ENCODE assay signal across 1 worm cellular context in genomic region chrV:1447724-1448123, ce11.
A peak's percentile ranks its signal among the peaks of the same experiment; 100 is the strongest.
TF ChIP-seq lines count a peak whose summit lies in the region.

cnc-3 (plus strand) TSS chrV:1448004.

TF ChIP-seq in whole organism, L1 larva, 84 proteins besides CTCF, POLR2A, EP300 and RAD21 (continued from another document):
- no peak for TF ChIP-seq aly-2 (tag; optimal IDR thresholded peaks at IDR 0.05; lab: Kevin White, UChicago)
- peak; percentile 13 for TF ChIP-seq nhr-71 (tag; optimal IDR thresholded peaks at IDR 0.05; lab: Kevin White, UChicago)
- TF ChIP-seq mep-1 (tag; optimal IDR thresholded peaks at IDR 0.05; lab: Kevin White, UChicago): no peak
- no peak for TF ChIP-seq C16A3.4 (tag; optimal IDR thresholded peaks at IDR 0.05; lab: Kevin White, UChicago)
- no peak for TF ChIP-seq sptf-1 (tag; optimal IDR thresholded peaks at IDR 0.05; lab: Kevin White, UChicago)
- no peak for TF ChIP-seq zip-4 (GFP tag; optimal IDR thresholded peaks at IDR 0.05; lab: Kevin White, UChicago)
- no peak for TF ChIP-seq snu-23 (GFP tag; optimal IDR thresholded peaks at IDR 0.05; lab: Kevin White, UChicago)
- TF ChIP-seq mab-9 (GFP tag; IDR thresholded peaks at IDR 0.05; lab: Robert Waterston, UW): no peak
- TF ChIP-seq pqm-1 (tag; optimal IDR thresholded peaks at IDR 0.05; lab: Kevin White, UChicago): no peak
- TF ChIP-seq ztf-4 (tag; optimal IDR thresholded peaks at IDR 0.05; lab: Kevin White, UChicago): peak; percentile 46
- TF ChIP-seq jun-1 (tag; optimal IDR thresholded peaks at IDR 0.05; lab: Kevin White, UChicago): no peak
- no peak for TF ChIP-seq aha-1 (tag; optimal IDR thresholded peaks at IDR 0.05; lab: Kevin White, UChicago)
- TF ChIP-seq mef-2 (tag; optimal IDR thresholded peaks at IDR 0.05; lab: Kevin White, UChicago): no peak
- no peak for TF ChIP-seq F16B12.6 (tag; optimal IDR thresholded peaks at IDR 0.05; lab: Kevin White, UChicago)
